Worm (Caenorhabditis elegans) whole organism, L3 larva: ENCODE data around the gene gut-2.

Experiments
- ZK546.5 ChIP-seq: sonication (generic microtip); optimal IDR thresholded peaks from 2 replicates; lab custom pipeline; 2017; ENCODE audit warnings: missing biosample characterization, missing genetic modification characterization
- aly-2 ChIP-seq: fragments of 150-350 bp; optimal IDR thresholded peaks from 2 replicates; lab custom pipeline; 2014; ENCODE audit warnings: missing biosample characterization, missing genetic modification characterization
- ama-1 ChIP-seq: fragments of 150-350 bp; optimal IDR thresholded peaks from 2 replicates; lab custom pipeline; 2018
- ceh-16 ChIP-seq: sonication (generic microtip); optimal IDR thresholded peaks from 2 replicates; lab custom pipeline; 2017; ENCODE audit warnings: missing biosample characterization, missing genetic modification characterization
- ceh-82 ChIP-seq: fragments of 150-350 bp; optimal IDR thresholded peaks from 2 replicates; lab custom pipeline; 2014; ENCODE audit warnings: missing biosample characterization, missing genetic modification characterization
- ceh-9 ChIP-seq: sonication (generic microtip); optimal IDR thresholded peaks from 2 replicates; lab custom pipeline; 2018; ENCODE audit warnings: missing biosample characterization, missing genetic modification characterization
- egl-5 ChIP-seq: fragments of 150-350 bp; optimal IDR thresholded peaks from 2 replicates; lab custom pipeline; 2017; ENCODE audit warnings: missing biosample characterization, missing genetic modification reagents, missing genetic modification characterization, inconsistent platforms
- elt-1 ChIP-seq: fragments of 150-350 bp; optimal IDR thresholded peaks from 2 replicates; lab custom pipeline; 2014; ENCODE audit warnings: missing biosample characterization, missing genetic modification characterization
- elt-2 ChIP-seq: sonication (generic microtip); optimal IDR thresholded peaks from 2 replicates; lab custom pipeline; 2016; ENCODE audit warnings: missing genetic modification reagents, mild to moderate bottlenecking, missing genetic modification characterization, missing compliant biosample characterization
- elt-3 ChIP-seq, 3 experiments: fragments of 150-350 bp in 1 of 3; sonication (generic microtip) in 2 of 3; optimal IDR thresholded peaks; 2 replicates in 2 of 3; 4 replicates in 1 of 3; lab custom pipeline; 2014 to 2017; ENCODE audit warnings: missing biosample characterization in 3 of 3, missing genetic modification characterization in 3 of 3
- hmg-11 ChIP-seq: sonication (generic microtip); optimal IDR thresholded peaks from 2 replicates; lab custom pipeline; 2016; ENCODE audit warnings: missing genetic modification characterization, missing compliant biosample characterization
- jun-1 ChIP-seq: fragments of 150-350 bp; optimal IDR thresholded peaks from 2 replicates; lab custom pipeline; 2014; ENCODE audit warnings: missing biosample characterization, missing genetic modification reagents, missing genetic modification characterization
- lin-15B ChIP-seq: fragments of 150-350 bp; optimal IDR thresholded peaks from 2 replicates; lab custom pipeline; 2014; ENCODE audit warnings: missing biosample characterization, missing genetic modification characterization
- lsy-12 ChIP-seq: sonication (generic microtip); optimal IDR thresholded peaks from 2 replicates; lab custom pipeline; 2016; ENCODE audit warnings: mild to moderate bottlenecking, missing genetic modification characterization, missing compliant biosample characterization
- mdl-1 ChIP-seq: fragments of 150-350 bp; optimal IDR thresholded peaks from 2 replicates; lab custom pipeline; 2014; ENCODE audit warnings: missing biosample characterization, missing genetic modification characterization
- mml-1 ChIP-seq: fragments of 150-350 bp; sonication (generic microtip); optimal IDR thresholded peaks from 3 replicates; lab custom pipeline; 2014; ENCODE audit warnings: missing biosample characterization, missing genetic modification characterization
- nfya-1 ChIP-seq: sonication (generic microtip); optimal IDR thresholded peaks from 2 replicates; lab custom pipeline; 2017; ENCODE audit warnings: missing genetic modification characterization, mild to moderate bottlenecking, missing compliant biosample characterization, antibody characterized with exemption, moderate library complexity; ENCODE audit not compliant: insufficient read depth
- nhr-12 ChIP-seq: fragments of 150-350 bp; optimal IDR thresholded peaks from 2 replicates; lab custom pipeline; 2014; ENCODE audit warnings: missing biosample characterization, missing genetic modification characterization
- nhr-23 ChIP-seq: fragments of 150-350 bp; optimal IDR thresholded peaks from 2 replicates; lab custom pipeline; 2014; ENCODE audit warnings: missing biosample characterization, missing genetic modification reagents, missing genetic modification characterization
- nhr-25 ChIP-seq: sonication (generic microtip); optimal IDR thresholded peaks from 2 replicates; lab custom pipeline; 2017; ENCODE audit warnings: missing biosample characterization, missing genetic modification characterization
- nhr-28 ChIP-seq: fragments of 150-350 bp; optimal IDR thresholded peaks from 2 replicates; lab custom pipeline; 2014; ENCODE audit warnings: missing biosample characterization, missing genetic modification characterization
- nhr-76 ChIP-seq: fragments of 150-350 bp; sonication (generic microtip); optimal IDR thresholded peaks from 5 replicates; lab custom pipeline; 2014; ENCODE audit warnings: missing biosample characterization, missing genetic modification characterization
- nhr-77 ChIP-seq: fragments of 150-350 bp; optimal IDR thresholded peaks from 2 replicates; lab custom pipeline; 2014; ENCODE audit warnings: missing biosample characterization, missing genetic modification characterization
- pha-4 ChIP-seq: fragments of 150-350 bp; optimal IDR thresholded peaks from 2 replicates; lab custom pipeline; 2014; ENCODE audit warnings: missing biosample characterization, missing genetic modification reagents, missing genetic modification characterization
- pqm-1 ChIP-seq: fragments of 150-350 bp; optimal IDR thresholded peaks from 2 replicates; lab custom pipeline; 2017; ENCODE audit warnings: missing biosample characterization, missing genetic modification characterization, inconsistent platforms
- sea-2 ChIP-seq: fragments of 150-350 bp; sonication (generic microtip); optimal IDR thresholded peaks from 4 replicates; lab custom pipeline; 2014; ENCODE audit warnings: missing biosample characterization, missing genetic modification reagents, missing genetic modification characterization
- snpc-4 ChIP-seq: fragments of 150-350 bp; optimal IDR thresholded peaks from 2 replicates; lab custom pipeline; 2014; ENCODE audit warnings: missing biosample characterization, missing genetic modification characterization
- tbx-2 ChIP-seq: sonication (generic microtip); optimal IDR thresholded peaks from 2 replicates; lab custom pipeline; 2016; ENCODE audit warnings: mild to moderate bottlenecking, missing genetic modification characterization, missing compliant biosample characterization
- unc-39 ChIP-seq: sonication (generic microtip); optimal IDR thresholded peaks from 4 replicates; lab custom pipeline; 2017; ENCODE audit warnings: missing biosample characterization, missing genetic modification characterization
- unc-62 ChIP-seq: fragments of 150-350 bp; sonication (generic microtip); optimal IDR thresholded peaks from 4 replicates; lab custom pipeline; 2014; ENCODE audit warnings: missing biosample characterization, missing genetic modification reagents, missing genetic modification characterization
- ztf-11 ChIP-seq: fragments of 150-350 bp; optimal IDR thresholded peaks from 2 replicates; lab custom pipeline; 2014; ENCODE audit warnings: missing biosample characterization, missing genetic modification characterization
- ztf-4 ChIP-seq: fragments of 150-350 bp; optimal IDR thresholded peaks from 2 replicates; lab custom pipeline; 2014; ENCODE audit warnings: missing biosample characterization, missing genetic modification characterization

Gene gut-2

ce11 chrV:13468190-13468765, 29.2 kb upstream of the gut-2 start, which contains the start of the genes F25H9.6 and F25H9.7 (continued):
- no peak for TF ChIP-seq ztf-4 (tag; lab: Kevin White, UChicago)
- TF ChIP-seq elt-2 (tag; lab: Kevin White, UChicago), result peak; percentile 47
- TF ChIP-seq aly-2 (tag; lab: Kevin White, UChicago), result no peak

DNA sequence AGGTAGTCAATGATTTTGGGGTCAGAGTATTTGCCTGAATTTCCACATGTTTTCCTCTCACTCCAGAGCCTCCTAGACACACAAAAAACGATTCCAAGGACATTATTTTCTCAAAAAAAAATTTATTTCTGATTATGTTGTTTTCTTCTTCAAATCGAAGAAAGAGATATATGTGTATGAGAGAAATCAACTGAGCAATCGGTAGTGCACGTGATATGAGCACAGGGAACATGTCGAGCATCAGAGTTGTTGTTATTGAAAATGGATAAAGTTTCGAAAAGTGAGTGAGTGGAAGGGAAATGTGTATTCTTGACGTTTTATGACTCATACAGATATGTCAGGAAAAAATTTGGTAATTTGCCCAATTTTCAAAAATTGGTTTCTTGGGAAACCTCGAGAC, 25.4 kb upstream of the gut-2 start:
- peak; percentile 8 for TF ChIP-seq nfya-1 (tag; lab: Kevin White, UChicago)
- TF ChIP-seq nhr-28 (tag; lab: Kevin White, UChicago), result no peak
- TF ChIP-seq, all 47 proteins: peak for 1

- TF ChIP-seq pha-4 (tag; lab: Kevin White, UChicago) (no peak), ZK546.5 (tag; lab: Kevin White, UChicago) (no peak), unc-39 (tag; lab: Kevin White, UChicago) (no peak), hmg-11 (no peak), nhr-25 (no peak), jun-1 (no peak), egl-5 (tag; lab: Kevin White, UChicago) (no peak)
Measured at ce11 chrV:13473467-13473866, 24.0 kb upstream of the gut-2 start, which contains the start of gene T10G3.1. Gene T10G3.1 (minus strand): TSS chrV:13473679.

DNA sequence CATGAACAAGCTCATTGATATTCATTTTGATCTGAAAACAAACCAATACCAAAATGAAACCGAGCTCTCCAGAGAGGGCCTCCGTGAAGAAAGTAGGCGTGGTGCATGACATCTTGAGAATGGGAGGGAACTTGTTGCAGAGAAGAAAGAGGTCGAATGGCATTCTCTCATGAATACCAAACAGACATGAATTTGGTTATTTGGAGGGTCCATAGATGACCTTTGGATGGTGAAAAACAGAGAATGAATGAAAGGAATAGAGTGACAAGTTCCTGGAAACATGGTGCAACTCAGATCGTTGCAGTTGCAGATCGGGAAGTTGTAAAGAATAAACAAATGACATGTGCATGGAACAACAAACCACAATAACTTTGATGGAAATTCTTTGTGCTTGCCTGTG, 21.1 kb upstream of the gut-2 start, which contains the start of gene T10G3.8:
Gene T10G3.8 (minus strand): TSS at position 101 of the 400 bp plus-strand sequence.
- no peak for TF ChIP-seq tbx-2 (tag; lab: Kevin White, UChicago)
- TF ChIP-seq pha-4 (tag; lab: Kevin White, UChicago), result no peak
- TF ChIP-seq ceh-82, result no peak
- no peak for TF ChIP-seq mdl-1 (tag; lab: Kevin White, UChicago)
- no peak for TF ChIP-seq pqm-1 (tag; lab: Kevin White, UChicago)
- no peak for TF ChIP-seq nhr-23
- no peak for TF ChIP-seq lsy-12 (tag; lab: Kevin White, UChicago)
- TF ChIP-seq aly-2 (tag; lab: Kevin White, UChicago), result no peak
- TF ChIP-seq egl-5 (tag; lab: Kevin White, UChicago), result no peak

DNA sequence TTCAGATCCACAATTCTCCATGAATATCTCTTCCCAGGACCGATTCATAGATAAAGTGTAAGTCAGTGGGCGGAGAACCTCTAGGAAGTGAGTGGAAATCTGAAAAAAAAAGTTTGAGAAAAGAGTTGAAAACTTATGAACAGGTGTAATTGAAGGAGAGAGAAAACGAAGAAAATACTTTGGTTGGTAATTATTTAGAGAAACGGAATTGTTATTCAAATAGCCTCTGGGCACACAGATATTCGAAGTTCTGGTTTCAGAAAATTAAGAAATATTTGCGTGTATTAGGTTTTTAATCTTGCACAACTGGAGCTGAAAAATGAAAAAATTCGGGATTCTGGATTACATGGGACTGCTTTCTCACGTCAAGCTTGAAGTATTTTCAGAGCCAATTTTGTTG, 17.7 kb upstream of the gut-2 start, which contains the start of gene T10G3.2:
Gene T10G3.2 (minus strand): TSS at position 101 of the 400 bp plus-strand sequence.
- no peak for TF ChIP-seq lin-15B (tag; lab: Kevin White, UChicago)
- TF ChIP-seq nhr-76 (tag; lab: Kevin White, UChicago), result no peak
- no peak for TF ChIP-seq pha-4 (tag; lab: Kevin White, UChicago)
- TF ChIP-seq ztf-11 (tag; lab: Kevin White, UChicago), result no peak

ce11 chrV:13484339-13484738, 13.2 kb upstream of the gut-2 start, which contains the start of gene T10G3.4:
Gene T10G3.4 (minus strand): TSS chrV:13484439.
- no peak for TF ChIP-seq ama-1 (lab: Kevin White, UChicago)
- no peak for TF ChIP-seq mml-1
- no peak for TF ChIP-seq ceh-9 (tag; lab: Kevin White, UChicago)
- TF ChIP-seq ceh-16 (tag; lab: Kevin White, UChicago), result no peak
- no peak for TF ChIP-seq ztf-4 (tag; lab: Kevin White, UChicago)
- no peak for TF ChIP-seq egl-5 (tag; lab: Kevin White, UChicago)
- no peak for TF ChIP-seq snpc-4 (tag; lab: Kevin White, UChicago)
- no peak for TF ChIP-seq nhr-12 (tag; lab: Kevin White, UChicago)
- no peak for TF ChIP-seq elt-3 (tag; optimal IDR thresholded peaks at IDR 0.05; lab: Kevin White, UChicago)
- TF ChIP-seq aly-2 (tag; lab: Kevin White, UChicago), result no peak
- no peak for TF ChIP-seq nhr-77 (tag; lab: Kevin White, UChicago)
- TF ChIP-seq sea-2 (GFP tag; lab: Kevin White, UChicago), result no peak
- TF ChIP-seq nhr-76 (tag; lab: Kevin White, UChicago), result no peak
- TF ChIP-seq pha-4 (tag; lab: Kevin White, UChicago), result no peak
- TF ChIP-seq unc-62 (GFP tag; lab: Kevin White, UChicago), result no peak
- no peak for TF ChIP-seq hmg-11
- no peak for TF ChIP-seq elt-1 (tag; lab: Kevin White, UChicago)
